Worm (Caenorhabditis elegans) whole organism, midembryonic: Measurements from ENCODE around the gene C55A6.6.

Experiments
- T22C8.4 ChIP-seq: fragments of 200-800 bp; sonication (Bioruptor generic); IDR thresholded peaks from 2 replicates; pipeline ENCODE4 v1.3.6; 2022; ENCODE audit warnings: missing genetic modification characterization, missing compliant biosample characterization
- cog-1 ChIP-seq: sonication (generic microtip); optimal IDR thresholded peaks from 2 replicates; lab custom pipeline; 2016; ENCODE audit warnings: missing genetic modification characterization, missing compliant biosample characterization
- flt-1 ChIP-seq: fragments of 200-800 bp; sonication (Bioruptor generic); IDR thresholded peaks from 2 replicates; pipeline ENCODE4 v1.3.6; 2022; ENCODE audit warnings: missing genetic modification characterization, missing compliant biosample characterization
- med-1 ChIP-seq: sonication (generic microtip); optimal IDR thresholded peaks from 2 replicates; lab custom pipeline; 2017; ENCODE audit warnings: missing genetic modification characterization, mild to moderate bottlenecking, missing compliant biosample characterization, antibody characterized with exemption, missing genetic modification reagents; ENCODE audit not compliant: insufficient read depth
- ref-1 ChIP-seq: fragments of 200-800 bp; sonication (Bioruptor generic); conservative IDR thresholded peaks from 2 replicates; pipeline ENCODE4 v1.3.6; 2022; ENCODE audit warnings: missing genetic modification reagents, missing genetic modification characterization, missing compliant biosample characterization
- tab-1 ChIP-seq: fragments of 200-800 bp; sonication (Bioruptor generic); IDR thresholded peaks from 2 replicates; pipeline ENCODE4 v1.3.6; 2022; ENCODE audit warnings: missing genetic modification characterization, missing compliant biosample characterization
- ztf-23 ChIP-seq: fragments of 200-800 bp; sonication (Bioruptor generic); IDR thresholded peaks from 2 replicates; pipeline ENCODE4 v1.3.6; 2022; ENCODE audit warnings: missing genetic modification reagents, missing genetic modification characterization, missing compliant biosample characterization
- ztf-29 ChIP-seq: fragments of 200-800 bp; sonication (Bioruptor generic); IDR thresholded peaks from 2 replicates; pipeline ENCODE4 v1.3.6; 2022; ENCODE audit warnings: missing genetic modification reagents, missing genetic modification characterization, missing compliant biosample characterization

DNA sequence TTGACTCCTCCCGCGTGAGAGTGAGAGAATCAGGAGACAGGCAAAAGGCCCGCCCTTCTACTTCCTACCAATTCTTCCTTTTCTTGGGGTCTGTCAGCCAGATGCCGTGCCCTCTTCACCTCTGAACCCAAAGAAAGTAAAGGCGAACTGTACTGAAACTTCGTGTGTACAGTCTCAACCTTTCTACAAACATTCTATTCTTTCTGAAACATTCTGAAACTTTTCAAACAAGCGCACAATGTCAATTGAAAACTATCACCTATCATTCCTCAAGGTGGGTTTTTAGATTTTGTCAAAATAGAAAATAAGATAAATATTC is 18.0 kb upstream of the C55A6.6 start:
- TF ChIP-seq cog-1 (tag; lab: Kevin White, UChicago) (no peak), med-1 (GFP tag; lab: Kevin White, UChicago) (no peak), ref-1 (GFP tag; lab: Robert Waterston, UW) (no peak), tab-1 (no peak), T22C8.4 (GFP tag; lab: Robert Waterston, UW) (no peak), flt-1 (no peak), ztf-23 (GFP tag; lab: Robert Waterston, UW) (no peak), ztf-29 (GFP tag; lab: Robert Waterston, UW) (no peak)
